Worm (Caenorhabditis elegans) whole organism, L1 larva: ENCODE results near the gene C16C8.5.
A peak's percentile ranks its signal among the peaks of the same experiment; 100 is the strongest.
"Not testable (repeated sequence)": the region's sequence is repeated elsewhere in the genome, so short reads cannot be mapped to it uniquely, and the experiment has no call there.

ENCODE experiments used
- C16A3.4 ChIP-seq: fragments of 150-350 bp; optimal IDR thresholded peaks from 2 replicates; lab custom pipeline; 2014; ENCODE audit warnings: missing biosample characterization, missing genetic modification characterization
- C34B4.2 ChIP-seq: sonication (generic microtip); optimal IDR thresholded peaks from 2 replicates; lab custom pipeline; 2017; ENCODE audit warnings: mild to moderate bottlenecking, missing genetic modification characterization, missing compliant biosample characterization
- aha-1 ChIP-seq: fragments of 150-350 bp; optimal IDR thresholded peaks from 2 replicates; lab custom pipeline; 2014; ENCODE audit warnings: missing biosample characterization, missing genetic modification characterization
- ceh-63 ChIP-seq: fragments of 200-800 bp; sonication (Bioruptor generic); optimal IDR thresholded peaks from 2 replicates; lab custom pipeline; 2018; ENCODE audit warnings: mild to moderate bottlenecking, missing genetic modification characterization, missing compliant biosample characterization
- ceh-82 ChIP-seq, 3 experiments: fragments of 150-350 bp in 1 of 3; sonication (generic microtip) in 2 of 3; optimal IDR thresholded peaks; 2 replicates each; lab custom pipeline; 2014 to 2017; ENCODE audit warnings: missing biosample characterization in 3 of 3, missing genetic modification characterization in 3 of 3
- ces-1 ChIP-seq: fragments of 150-350 bp; optimal IDR thresholded peaks from 2 replicates; lab custom pipeline; 2014; ENCODE audit warnings: missing biosample characterization, missing genetic modification reagents, missing genetic modification characterization
- efl-1 ChIP-seq, 4 experiments: fragments of 150-350 bp; optimal IDR thresholded peaks in 3 of 4; peaks in 1 of 4; 1 replicate in 1 of 4; 2 replicates in 3 of 4; lab custom pipeline; 2014; ENCODE audit warnings: missing biosample characterization in 2 of 4, missing genetic modification characterization in 2 of 4, missing genetic modification reagents in 2 of 4
- elt-2 ChIP-seq: sonication (generic microtip); optimal IDR thresholded peaks from 2 replicates; lab custom pipeline; 2016; ENCODE audit warnings: missing genetic modification characterization, mild to moderate bottlenecking, inconsistent platforms, missing compliant biosample characterization, missing genetic modification reagents
- elt-3 ChIP-seq, 6 experiments: fragments of 150-350 bp in 1 of 6; sonication (generic microtip); optimal IDR thresholded peaks; 2 replicates each; lab custom pipeline; 2017 to 2018; ENCODE audit warnings: missing biosample characterization in 6 of 6, missing genetic modification characterization in 6 of 6, inconsistent platforms in 1 of 6
- ets-5 ChIP-seq: fragments of 200-800 bp; sonication (Bioruptor generic); IDR thresholded peaks from 2 replicates; pipeline ENCODE4 v1.3.6; 2022; ENCODE audit warnings: missing genetic modification characterization, missing compliant biosample characterization
- fkh-10 ChIP-seq: sonication (generic microtip); optimal IDR thresholded peaks from 2 replicates; lab custom pipeline; 2017; ENCODE audit warnings: missing biosample characterization, missing genetic modification reagents, missing genetic modification characterization
- fkh-8 ChIP-seq: sonication (generic microtip); optimal IDR thresholded peaks from 2 replicates; lab custom pipeline; 2016; ENCODE audit warnings: mild to moderate bottlenecking, missing genetic modification characterization, missing compliant biosample characterization
- fos-1 ChIP-seq: fragments of 150-350 bp; optimal IDR thresholded peaks from 2 replicates; lab custom pipeline; 2014; ENCODE audit warnings: missing biosample characterization, missing genetic modification characterization
- hpl-2 ChIP-seq: fragments of 150-350 bp; optimal IDR thresholded peaks from 2 replicates; lab custom pipeline; 2014; ENCODE audit warnings: missing biosample characterization, missing genetic modification reagents, missing genetic modification characterization
- isw-1 ChIP-seq: fragments of 200-800 bp; sonication (Bioruptor generic); IDR thresholded peaks from 2 replicates; pipeline ENCODE4 v1.3.6; 2022; ENCODE audit warnings: missing genetic modification characterization, missing compliant biosample characterization
- lin-14 ChIP-seq: fragments of 200-800 bp; sonication (Bioruptor generic); optimal IDR thresholded peaks from 2 replicates; lab custom pipeline; 2018; ENCODE audit warnings: mild to moderate bottlenecking, missing genetic modification characterization, moderate library complexity, missing compliant biosample characterization
- lin-15B ChIP-seq: fragments of 150-350 bp; sonication (generic microtip); optimal IDR thresholded peaks from 3 replicates; lab custom pipeline; 2014; ENCODE audit warnings: missing biosample characterization, missing genetic modification characterization
- lir-3 ChIP-seq: sonication (generic microtip); optimal IDR thresholded peaks from 2 replicates; lab custom pipeline; 2016; ENCODE audit warnings: mild to moderate bottlenecking, missing genetic modification characterization, moderate library complexity, missing compliant biosample characterization; ENCODE audit not compliant: poor library complexity
- mep-1 ChIP-seq: fragments of 150-350 bp; optimal IDR thresholded peaks from 2 replicates; lab custom pipeline; 2014; ENCODE audit warnings: missing biosample characterization, missing genetic modification characterization
- nhr-19 ChIP-seq: fragments of 200-800 bp; sonication (Bioruptor generic); conservative IDR thresholded peaks from 2 replicates; pipeline ENCODE4 v1.3.6; 2022; ENCODE audit warnings: missing genetic modification characterization, missing compliant biosample characterization
- nhr-76 ChIP-seq: sonication (generic microtip); optimal IDR thresholded peaks from 2 replicates; lab custom pipeline; 2017; ENCODE audit warnings: missing biosample characterization, missing genetic modification characterization
- nhr-77 ChIP-seq: fragments of 150-350 bp; optimal IDR thresholded peaks from 2 replicates; lab custom pipeline; 2014; ENCODE audit warnings: missing biosample characterization, missing genetic modification characterization
- nhr-84 ChIP-seq: sonication (generic microtip); optimal IDR thresholded peaks from 2 replicates; lab custom pipeline; 2017; ENCODE audit warnings: missing biosample characterization, missing genetic modification characterization
- skn-1 ChIP-seq: fragments of 150-350 bp; optimal IDR thresholded peaks from 2 replicates; lab custom pipeline; 2014; ENCODE audit warnings: missing biosample characterization, missing genetic modification characterization
- sox-4 ChIP-seq: sonication (generic microtip); optimal IDR thresholded peaks from 2 replicates; lab custom pipeline; 2016; ENCODE audit warnings: missing genetic modification characterization, missing compliant biosample characterization
- sptf-1 ChIP-seq: fragments of 150-350 bp; optimal IDR thresholded peaks from 2 replicates; lab custom pipeline; 2014; ENCODE audit warnings: missing biosample characterization, missing genetic modification characterization
- sup-37 ChIP-seq: fragments of 200-800 bp; sonication (Bioruptor generic); optimal IDR thresholded peaks from 2 replicates; lab custom pipeline; 2018; ENCODE audit warnings: mild to moderate bottlenecking, missing genetic modification characterization, missing compliant biosample characterization
- tlp-1 ChIP-seq: fragments of 150-350 bp; optimal IDR thresholded peaks from 2 replicates; lab custom pipeline; 2014; ENCODE audit warnings: missing biosample characterization, missing genetic modification characterization
- unc-30 ChIP-seq: sonication (generic microtip); optimal IDR thresholded peaks from 2 replicates; lab custom pipeline; 2017; ENCODE audit warnings: missing biosample characterization, missing genetic modification characterization
- unc-62 ChIP-seq: fragments of 150-350 bp; optimal IDR thresholded peaks from 2 replicates; lab custom pipeline; 2014; ENCODE audit warnings: missing biosample characterization, missing genetic modification reagents, missing genetic modification characterization
- unc-86 ChIP-seq: sonication (generic microtip); optimal IDR thresholded peaks from 2 replicates; lab custom pipeline; 2016; ENCODE audit warnings: missing genetic modification characterization, missing compliant biosample characterization
- zip-4 ChIP-seq: fragments of 200-800 bp; sonication (Bioruptor generic); optimal IDR thresholded peaks from 2 replicates; lab custom pipeline; 2018; ENCODE audit warnings: mild to moderate bottlenecking, missing genetic modification characterization, moderate library complexity, missing compliant biosample characterization

Gene C16C8.5

DNA sequence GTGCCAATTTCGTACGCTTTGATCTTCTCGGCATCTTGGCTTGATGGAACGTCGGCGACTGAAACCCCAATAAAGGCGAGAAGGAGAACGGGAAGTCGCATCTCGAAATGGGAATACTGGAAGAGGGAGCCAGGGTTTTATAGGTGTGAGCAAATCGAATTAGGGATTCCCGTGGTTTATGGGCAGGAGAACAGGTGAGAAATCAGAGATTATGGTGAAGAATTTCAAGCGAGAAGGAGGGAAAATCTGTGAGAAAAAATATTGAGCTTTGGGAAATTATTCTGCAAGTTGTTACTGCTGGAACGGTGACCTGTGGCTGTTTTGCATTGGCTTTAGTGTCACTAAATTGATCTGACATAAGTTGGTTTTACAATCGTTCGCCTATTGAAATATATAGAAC is 26.4 kb upstream of the C16C8.5 start, which contains the start of gene Y49F6B.13:
TSS of gene Y49F6B.13 (minus strand) at position 101 of the 400 bp plus-strand sequence.
- no peak for TF ChIP-seq fos-1 (tag; lab: Kevin White, UChicago)
- TF ChIP-seq isw-1 (GFP tag; lab: Robert Waterston, UW): no peak
- no peak for TF ChIP-seq zip-4 (GFP tag; lab: Kevin White, UChicago)
- TF ChIP-seq efl-1 (optimal IDR thresholded peaks at IDR 0.05; lab: Kevin White, UChicago): no peak
- peak in 1 of 2 experiments; percentile 47 for TF ChIP-seq efl-1 (GFP tag; optimal IDR thresholded peaks at IDR 0.05 in 1 of 2; lab: Kevin White, UChicago)

DNA sequence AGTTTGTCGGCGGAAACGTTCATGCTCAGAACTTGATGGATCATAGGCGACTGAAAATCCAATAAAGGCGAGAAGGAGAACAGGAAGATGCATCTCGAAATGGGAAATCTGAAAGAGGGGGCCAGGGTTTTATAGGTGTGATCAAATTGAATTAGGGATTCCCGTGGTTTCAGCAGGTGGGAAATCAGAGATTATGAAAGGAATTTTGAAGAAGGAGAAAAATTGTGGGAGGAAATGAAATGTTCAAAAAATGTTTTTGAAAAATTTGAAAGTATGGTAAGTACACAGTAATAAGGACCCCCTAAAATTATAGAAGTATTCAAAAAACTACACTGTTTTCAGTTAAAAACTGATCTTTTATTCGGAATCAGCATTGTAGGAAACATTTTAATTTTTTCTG is 25.4 kb upstream of the C16C8.5 start, which contains the start of gene Y49F6B.20:
TSS of gene Y49F6B.20 (minus strand) at position 101 of the 400 bp plus-strand sequence.
- TF ChIP-seq C34B4.2 (tag; lab: Kevin White, UChicago) (no peak), elt-2 (tag; lab: Kevin White, UChicago) (no peak), sox-4 (tag; lab: Kevin White, UChicago) (no peak), isw-1 (GFP tag; lab: Robert Waterston, UW) (no peak), tlp-1 (no peak), nhr-84 (tag; lab: Kevin White, UChicago) (no peak), nhr-76 (tag; lab: Kevin White, UChicago) (no peak), lin-14 (GFP tag; lab: Kevin White, UChicago) (no peak)

DNA sequence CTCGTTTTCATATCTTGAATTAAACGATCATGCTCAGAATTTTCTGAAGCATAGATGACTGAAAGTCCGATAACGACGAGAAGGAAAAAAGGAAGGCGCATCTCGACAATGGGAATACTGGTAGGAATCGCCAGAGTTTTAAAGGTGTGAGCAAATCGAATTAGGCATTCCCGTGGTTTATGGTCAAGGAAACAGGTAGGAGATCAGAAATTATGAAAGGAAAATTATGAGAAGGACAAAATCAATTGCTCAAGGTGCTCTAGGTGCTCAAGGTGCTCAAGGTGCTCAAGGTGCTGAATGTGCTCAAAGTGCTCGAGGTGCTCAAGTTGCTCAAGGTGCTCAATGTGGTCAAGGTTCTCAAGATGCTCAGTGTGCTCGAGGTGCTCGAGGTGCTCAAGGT is 19.4 kb upstream of the C16C8.5 start, which contains the start of gene C16C8.10:
TSS of gene C16C8.10 (minus strand) at position 101 of the 400 bp plus-strand sequence.
- not testable (repeated sequence) for TF ChIP-seq elt-3 (tag; optimal IDR thresholded peaks at IDR 0.05; lab: Kevin White, UChicago); ets-5 (GFP tag; lab: Robert Waterston, UW); C16A3.4 (tag; lab: Kevin White, UChicago)
- TF ChIP-seq, all 84 proteins: peak for 0; not testable (repeated sequence) for 84

DNA sequence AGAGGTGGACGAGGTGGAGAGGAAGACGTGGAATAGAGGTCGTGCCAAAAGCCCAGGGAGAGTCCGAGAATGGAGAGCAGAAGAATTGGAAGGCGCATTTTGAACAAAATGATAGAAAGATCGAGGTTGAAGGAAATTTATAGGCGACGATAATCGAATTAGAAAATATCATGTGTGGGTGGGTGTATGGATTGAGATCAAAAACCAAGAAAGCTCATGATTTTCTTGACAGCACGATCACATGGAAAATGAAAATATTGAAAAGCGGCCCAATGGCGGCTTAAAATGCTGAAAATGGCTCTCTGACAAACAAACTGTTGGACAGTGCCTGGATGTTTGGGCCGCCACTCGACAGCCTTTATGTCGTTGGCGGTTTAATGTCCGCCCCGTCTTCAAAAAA is 17.9 kb upstream of the C16C8.5 start, which contains the start of gene C16C8.9:
TSS of gene C16C8.9 (minus strand) at position 101 of the 400 bp plus-strand sequence.
- TF ChIP-seq aha-1 (no peak), ceh-63 (no peak)
- TF ChIP-seq, all 84 proteins: peak for 0

DNA sequence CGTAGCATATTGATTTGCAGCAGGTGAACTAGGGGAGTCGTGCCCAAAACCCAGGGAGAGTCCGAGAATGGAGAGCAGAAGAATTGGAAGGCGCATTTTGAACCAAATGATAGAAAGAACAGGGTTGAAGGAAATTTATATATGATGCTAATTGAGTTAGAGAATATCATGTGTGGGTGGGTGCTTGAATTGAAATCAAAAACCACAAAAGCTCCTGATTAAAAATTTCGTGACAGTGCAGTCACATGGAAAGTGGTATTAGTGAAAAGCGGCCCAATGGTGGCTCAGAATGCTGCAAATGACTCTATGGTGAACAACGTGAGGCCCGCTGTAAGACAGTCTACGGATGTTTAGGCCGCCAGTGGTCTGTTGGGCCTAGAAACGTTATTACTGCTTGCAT is 16.4 kb upstream of the C16C8.5 start, which contains the start of gene C16C8.8:
TSS of gene C16C8.8 (minus strand) at position 101 of the 400 bp plus-strand sequence.
- TF ChIP-seq nhr-19 (GFP tag; lab: Robert Waterston, UW): no peak
- TF ChIP-seq fkh-10 (GFP tag; lab: Kevin White, UChicago): no peak
- TF ChIP-seq unc-62 (GFP tag; lab: Kevin White, UChicago): no peak
- TF ChIP-seq fkh-8 (tag; lab: Kevin White, UChicago): no peak
- no peak for TF ChIP-seq ceh-82 (tag; optimal IDR thresholded peaks at IDR 0.05; lab: Kevin White, UChicago)
- no peak for TF ChIP-seq lin-15B
- no peak for TF ChIP-seq skn-1 (tag; lab: Kevin White, UChicago)
- no peak for TF ChIP-seq hpl-2 (GFP tag; lab: Kevin White, UChicago)
- TF ChIP-seq lin-14 (GFP tag; lab: Kevin White, UChicago): no peak
- no peak for TF ChIP-seq unc-86
- no peak for TF ChIP-seq unc-30 (tag; lab: Kevin White, UChicago)
- no peak for TF ChIP-seq mep-1 (tag; lab: Kevin White, UChicago)
- TF ChIP-seq elt-3 (tag; optimal IDR thresholded peaks at IDR 0.05; lab: Kevin White, UChicago): no peak
- no peak for TF ChIP-seq lir-3 (tag; lab: Kevin White, UChicago)
- TF ChIP-seq C16A3.4 (tag; lab: Kevin White, UChicago): no peak
- TF ChIP-seq C34B4.2 (tag; lab: Kevin White, UChicago): no peak
- no peak for TF ChIP-seq sptf-1 (tag; lab: Kevin White, UChicago)
- TF ChIP-seq nhr-77 (tag; lab: Kevin White, UChicago): no peak
- no peak for TF ChIP-seq ces-1 (GFP tag; lab: Kevin White, UChicago)

DNA sequence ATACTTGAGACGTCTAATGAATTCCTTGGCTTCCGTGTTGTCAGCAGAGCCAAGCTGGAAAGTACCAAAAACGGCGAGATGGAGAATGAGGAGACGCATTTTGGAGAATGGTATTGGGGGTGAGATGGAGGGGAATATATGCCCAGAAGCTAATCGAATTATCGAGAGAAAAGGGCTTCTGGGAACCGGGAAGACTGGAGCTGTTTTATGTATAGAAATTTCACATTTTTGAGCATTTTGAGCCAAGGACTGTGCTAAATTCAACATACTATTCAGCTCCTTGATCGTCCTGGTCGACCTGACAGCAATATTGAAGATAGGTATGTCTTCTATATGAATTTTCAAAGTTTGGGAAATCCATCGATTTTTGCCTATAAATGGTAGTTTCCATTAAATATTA is 14.9 kb upstream of the C16C8.5 start, which contains the start of gene C16C8.7:
TSS of gene C16C8.7 (minus strand) at position 101 of the 400 bp plus-strand sequence.
- no peak for TF ChIP-seq sup-37 (GFP tag; lab: Kevin White, UChicago)
- TF ChIP-seq ets-5 (GFP tag; lab: Robert Waterston, UW): no peak
